Fruit fly (Drosophila melanogaster): ENCODE results near the gene CG4174.

The CG4174 gene

dm6 chr3L:18640584-18641527, 23.1 kb upstream of the CG4174 start (continued):
- peak; percentile 82 for TF ChIP-seq CG30431 (GFP tag; optimal IDR thresholded peaks at IDR 0.05)
- peak; percentile 46 for TF ChIP-seq corto (GFP tag; optimal IDR thresholded peaks at IDR 0.05)
- no peak for TF ChIP-seq CG14860 (GFP tag; IDR thresholded peaks at IDR 0.05; ENCODE audit: partially characterized antibody)
- TF ChIP-seq Lim3 (GFP tag; IDR thresholded peaks at IDR 0.05), result peak; percentile 85
- TF ChIP-seq Atf3 (GFP tag; optimal IDR thresholded peaks at IDR 0.05), result peak; percentile 81
- TF ChIP-seq psq (GFP tag; optimal IDR thresholded peaks at IDR 0.05), result peak; percentile 73
- TF ChIP-seq CG10959 (GFP tag; IDR thresholded peaks at IDR 0.05), result peak; percentile 91
- peak; percentile 95 for TF ChIP-seq gem (tag; optimal IDR thresholded peaks at IDR 0.05)
- TF ChIP-seq CG16815 (GFP tag; optimal IDR thresholded peaks at IDR 0.05), result peak; percentile 87
- peak; percentile 98 for TF ChIP-seq CG7556 (GFP tag; optimal IDR thresholded peaks at IDR 0.05)
- TF ChIP-seq CG14050 (GFP tag; IDR thresholded peaks at IDR 0.05), result peak; percentile 95
- TF ChIP-seq Nf-YB (GFP tag; optimal IDR thresholded peaks at IDR 0.05), result peak; percentile 75
- TF ChIP-seq NK7.1 (GFP tag; optimal IDR thresholded peaks at IDR 0.05), result peak; percentile 91
- TF ChIP-seq CG11085 (GFP tag; IDR thresholded peaks at IDR 0.05), result peak; percentile 97
- peak; percentile 93 for TF ChIP-seq fd3F (GFP tag; optimal IDR thresholded peaks at IDR 0.05)
- peak; percentile 89; the same call in 1 of the 2 replicates for TF ChIP-seq ham (GFP tag; IDR thresholded peaks at IDR 0.05)
- TF ChIP-seq lmd (GFP tag; IDR thresholded peaks at IDR 0.05), result peak; percentile 97
- peak; percentile 22 for TF ChIP-seq CTCF (GFP tag; optimal IDR thresholded peaks at IDR 0.05)
- peak; percentile 96 for TF ChIP-seq CG18599 (GFP tag; optimal IDR thresholded peaks at IDR 0.05)
- peak; percentile 28 for TF ChIP-seq CG30020 (tag; optimal IDR thresholded peaks at IDR 0.05)
- peak; percentile 78 for TF ChIP-seq pum (GFP tag; optimal IDR thresholded peaks at IDR 0.05)
- no peak for TF ChIP-seq hb (GFP tag; IDR thresholded peaks at IDR 0.05; ENCODE audit: partially characterized antibody)
- peak; percentile 79 for TF ChIP-seq E2f2 (GFP tag; IDR thresholded peaks at IDR 0.05)
- TF ChIP-seq NC2α (GFP tag; optimal IDR thresholded peaks at IDR 0.05), result peak; percentile 82
- peak; percentile 82 for TF ChIP-seq CG17829 (tag; optimal IDR thresholded peaks at IDR 0.05)
- TF ChIP-seq H2.0 (GFP tag; IDR thresholded peaks at IDR 0.05), result peak; percentile 98
- TF ChIP-seq chinmo (GFP tag; IDR thresholded peaks at IDR 0.05; ENCODE audit: partially characterized antibody), result no peak
- TF ChIP-seq C15 (GFP tag; IDR thresholded peaks at IDR 0.05), result peak; percentile 96
- peak; percentile 91 for TF ChIP-seq CG9727 (GFP tag; optimal IDR thresholded peaks at IDR 0.05)
- TF ChIP-seq nerfin-1 (tag; optimal IDR thresholded peaks at IDR 0.05), result peak; percentile 80
- peak; percentile 99 for TF ChIP-seq NFAT (GFP tag; IDR thresholded peaks at IDR 0.05)
- TF ChIP-seq caup (GFP tag; optimal IDR thresholded peaks at IDR 0.05; ENCODE audit: severe bottlenecking), result peak; percentile 94
- TF ChIP-seq CG2875 (GFP tag; optimal IDR thresholded peaks at IDR 0.05), result peak; percentile 53
- TF ChIP-seq dmrt11E (tag; optimal IDR thresholded peaks at IDR 0.05), result peak; percentile 61
- TF ChIP-seq Lhr (GFP tag; optimal IDR thresholded peaks at IDR 0.05), result peak; percentile 52
- peak; percentile 87 for TF ChIP-seq Oli (tag; optimal IDR thresholded peaks at IDR 0.05)
- TF ChIP-seq Dbx (GFP tag; IDR thresholded peaks at IDR 0.05), result peak; percentile 99
- TF ChIP-seq zf30C (GFP tag; optimal IDR thresholded peaks at IDR 0.05), result peak; percentile 71
- peak; percentile 98 for TF ChIP-seq pho (GFP tag; optimal IDR thresholded peaks at IDR 0.05)
- TF ChIP-seq Taf1 (GFP tag; IDR thresholded peaks at IDR 0.05), result peak; percentile 99
- peak; percentile 89 for TF ChIP-seq Asciz (GFP tag; optimal IDR thresholded peaks at IDR 0.05)
- peak in 1 of 2 experiments; percentile 86 for TF ChIP-seq Hr78 (GFP tag; optimal IDR thresholded peaks at IDR 0.05)
- TF ChIP-seq Hr51 (GFP tag; optimal IDR thresholded peaks at IDR 0.05), result peak; percentile 85 to 97
- peak; percentile 84 for TF ChIP-seq CG17385 (GFP tag; optimal IDR thresholded peaks at IDR 0.05)
- peak; percentile 81 for TF ChIP-seq Abd-B (GFP tag; optimal IDR thresholded peaks at IDR 0.05)
- TF ChIP-seq vvl (GFP tag; IDR thresholded peaks at IDR 0.05), result peak; percentile 99
- TF ChIP-seq emc (GFP tag; optimal IDR thresholded peaks at IDR 0.05), result peak; percentile 93
- peak; percentile 70 for TF ChIP-seq CG8924 (tag; optimal IDR thresholded peaks at IDR 0.05)

All from whole organism, embryonic.